Fruit fly (Drosophila melanogaster) whole organism, embryonic: ENCODE measurements around the gene Lmpt.

Experiments
- Atf6 ChIP-seq: fragments of 200-800 bp; sonication (Bioruptor generic); IDR thresholded peaks from 2 replicates; pipeline ENCODE4 v1.3.6; 2022; ENCODE audit warnings: missing biosample characterization, missing genetic modification characterization
- BEAF-32 ChIP-seq: fragments of 200-800 bp; sonication (Bioruptor generic); optimal IDR thresholded peaks from 3 replicates; lab custom pipeline; 2017; ENCODE audit warnings: missing biosample characterization, missing genetic modification characterization, mild to moderate bottlenecking, moderate library complexity, missing genetic modification reagents
- CG1024 ChIP-seq: fragments of 200-800 bp; sonication (Bioruptor generic); IDR thresholded peaks from 2 replicates; pipeline ENCODE4 v1.3.6; 2022; ENCODE audit warnings: missing biosample characterization, missing genetic modification characterization
- CG10959 ChIP-seq: fragments of 200-800 bp; sonication (Bioruptor generic); IDR thresholded peaks from 2 replicates; pipeline ENCODE4 v1.3.6; 2022; ENCODE audit warnings: missing biosample characterization, missing genetic modification characterization
- CG11504 ChIP-seq: fragments of 200-800 bp; sonication (Bioruptor generic); optimal IDR thresholded peaks from 3 replicates; lab custom pipeline; 2019; ENCODE audit warnings: missing biosample characterization, mild to moderate bottlenecking, missing genetic modification characterization, moderate library complexity
- CG11723 ChIP-seq: fragments of 200-800 bp; sonication (Bioruptor generic); optimal IDR thresholded peaks from 2 replicates; lab custom pipeline; 2017; ENCODE audit warnings: missing biosample characterization, mild to moderate bottlenecking, missing genetic modification characterization
- CG12236 ChIP-seq: fragments of 200-800 bp; sonication (Bioruptor generic); optimal IDR thresholded peaks from 2 replicates; lab custom pipeline; 2016; ENCODE audit warnings: missing biosample characterization, missing genetic modification characterization
- CG14014 ChIP-seq: fragments of 200-800 bp; sonication (Bioruptor generic); IDR thresholded peaks from 2 replicates; pipeline ENCODE4 v1.3.6; 2022; ENCODE audit warnings: missing biosample characterization, missing genetic modification characterization
- CG17359 ChIP-seq: fragments of 200-800 bp; sonication (Bioruptor generic); optimal IDR thresholded peaks from 3 replicates; lab custom pipeline; 2018; ENCODE audit warnings: missing biosample characterization, mild to moderate bottlenecking, missing genetic modification characterization, moderate library complexity
- CG18764 ChIP-seq: fragments of 200-800 bp; sonication (Bioruptor generic); optimal IDR thresholded peaks from 3 replicates; lab custom pipeline; 2016; ENCODE audit warnings: missing biosample characterization, missing genetic modification characterization
- CG2202 ChIP-seq: fragments of 200-800 bp; sonication (Bioruptor generic); optimal IDR thresholded peaks from 2 replicates; lab custom pipeline; 2018; ENCODE audit warnings: missing biosample characterization, mild to moderate bottlenecking, missing genetic modification characterization
- CG32767 ChIP-seq: fragments of 200-800 bp; sonication (Bioruptor generic); IDR thresholded peaks from 2 replicates; pipeline ENCODE4 v1.3.6; 2022; ENCODE audit warnings: missing biosample characterization, missing genetic modification characterization
- CG3407 ChIP-seq: fragments of 200-800 bp; sonication (Bioruptor generic); optimal IDR thresholded peaks from 2 replicates; lab custom pipeline; 2018; ENCODE audit warnings: missing biosample characterization, mild to moderate bottlenecking, missing genetic modification characterization
- CG3995 ChIP-seq: fragments of 200-800 bp; sonication (Bioruptor generic); optimal IDR thresholded peaks from 3 replicates; lab custom pipeline; 2016; ENCODE audit warnings: missing biosample characterization, missing genetic modification characterization
- CG4707 ChIP-seq: fragments of 200-800 bp; sonication (Bioruptor generic); optimal IDR thresholded peaks from 2 replicates; lab custom pipeline; 2018; ENCODE audit warnings: missing biosample characterization, mild to moderate bottlenecking, missing genetic modification characterization, moderate library complexity
- CG6791 ChIP-seq: fragments of 200-800 bp; sonication (Bioruptor generic); IDR thresholded peaks from 3 replicates; pipeline ENCODE4 v1.3.6; 2022; ENCODE audit warnings: missing biosample characterization, missing genetic modification characterization; ENCODE audit not compliant: partially characterized antibody
- CG7556 ChIP-seq: fragments of 200-800 bp; sonication (Bioruptor generic); optimal IDR thresholded peaks from 2 replicates; lab custom pipeline; 2017; ENCODE audit warnings: missing biosample characterization, mild to moderate bottlenecking, missing genetic modification characterization
- CG7745 ChIP-seq: fragments of 200-800 bp; sonication (Bioruptor generic); optimal IDR thresholded peaks from 2 replicates; lab custom pipeline; 2018; ENCODE audit warnings: missing biosample characterization, mild to moderate bottlenecking, missing genetic modification characterization, moderate library complexity
- CG9215 ChIP-seq: fragments of 200-800 bp; sonication (Bioruptor generic); IDR thresholded peaks from 2 replicates; pipeline ENCODE4 v1.3.6; 2022; ENCODE audit warnings: missing biosample characterization, missing genetic modification characterization
- CrebB ChIP-seq: fragments of 200-800 bp; sonication (Bioruptor generic); optimal IDR thresholded peaks from 3 replicates; lab custom pipeline; 2018; ENCODE audit warnings: missing biosample characterization, mild to moderate bottlenecking, missing genetic modification characterization
- Dbx ChIP-seq: fragments of 200-800 bp; sonication (Bioruptor generic); IDR thresholded peaks from 3 replicates; pipeline ENCODE4 v1.3.6; 2022; ENCODE audit warnings: missing biosample characterization, missing genetic modification characterization
- Dek ChIP-seq: fragments of 200-800 bp; sonication (Bioruptor generic); optimal IDR thresholded peaks from 3 replicates; lab custom pipeline; 2019; ENCODE audit warnings: missing biosample characterization, mild to moderate bottlenecking, missing genetic modification characterization, moderate library complexity
- Dip2 ChIP-seq: fragments of 200-800 bp; sonication (Bioruptor generic); IDR thresholded peaks from 2 replicates; pipeline ENCODE4 v1.3.6; 2022; ENCODE audit warnings: missing biosample characterization, missing genetic modification characterization
- Doc3 ChIP-seq: fragments of 200-800 bp; sonication (Bioruptor generic); IDR thresholded peaks from 3 replicates; pipeline ENCODE4 v1.3.6; 2022; ENCODE audit warnings: missing biosample characterization, missing genetic modification characterization; ENCODE audit not compliant: partially characterized antibody
- Ets65A ChIP-seq: fragments of 200-800 bp; sonication (Bioruptor generic); peaks from one replicate; lab custom pipeline; 2016; ENCODE audit warnings: missing biosample characterization, missing genetic modification characterization
- H2.0 ChIP-seq: fragments of 200-800 bp; sonication (Bioruptor generic); IDR thresholded peaks from 2 replicates; pipeline ENCODE4 v1.3.6; 2022; ENCODE audit warnings: missing biosample characterization, missing genetic modification characterization
- Hr39 ChIP-seq: fragments of >200 bp; optimal IDR thresholded peaks from 2 replicates; lab custom pipeline; 2017
- Kr ChIP-seq: fragments of 200-800 bp; sonication (Bioruptor generic); optimal IDR thresholded peaks from 2 replicates; lab custom pipeline; 2017; ENCODE audit warnings: missing biosample characterization, mild to moderate bottlenecking, missing genetic modification characterization
- Lpt ChIP-seq: fragments of >200 bp; optimal IDR thresholded peaks from 2 replicates; lab custom pipeline; 2018; ENCODE audit warnings: missing biosample characterization, missing genetic modification characterization
- Mrtf ChIP-seq: fragments of 200-800 bp; sonication (Bioruptor generic); IDR thresholded peaks from 3 replicates; pipeline ENCODE4 v1.3.6; 2022; ENCODE audit warnings: missing biosample characterization, missing genetic modification characterization
- Ravus ChIP-seq: fragments of 200-800 bp; sonication (Bioruptor generic); IDR thresholded peaks from 2 replicates; pipeline ENCODE4 v1.3.6; 2022; ENCODE audit warnings: missing biosample characterization, missing genetic modification characterization
- Sry-δ ChIP-seq: fragments of 200-800 bp; sonication (Bioruptor generic); optimal IDR thresholded peaks from 2 replicates; lab custom pipeline; 2016; ENCODE audit warnings: missing biosample characterization, missing genetic modification characterization
- Trl ChIP-seq, 3 experiments: fragments of >200 bp in 2 of 3; fragments of 200-800 bp in 1 of 3; sonication (Bioruptor generic) in 1 of 3; optimal IDR thresholded peaks; 2 replicates in 1 of 3; 3 replicates in 2 of 3; lab custom pipeline; 2016 to 2017; ENCODE audit warnings: missing biosample characterization in 1 of 3, missing genetic modification characterization in 1 of 3
- ara ChIP-seq: fragments of 200-800 bp; sonication (Bioruptor generic); IDR thresholded peaks from 2 replicates; pipeline ENCODE4 v1.3.6; 2022; ENCODE audit warnings: missing biosample characterization, missing genetic modification characterization
- bbx ChIP-seq: fragments of 200-800 bp; sonication (Bioruptor generic); IDR thresholded peaks from 2 replicates; pipeline ENCODE4 v1.3.6; 2022; ENCODE audit warnings: missing biosample characterization, missing genetic modification characterization; ENCODE audit not compliant: partially characterized antibody
- ci ChIP-seq: fragments of 200-800 bp; sonication (Bioruptor generic); IDR thresholded peaks from 3 replicates; pipeline ENCODE4 v1.3.6; 2022; ENCODE audit warnings: missing biosample characterization, missing genetic modification characterization
- gem ChIP-seq: fragments of 200-800 bp; sonication (Bioruptor generic); optimal IDR thresholded peaks from 2 replicates; lab custom pipeline; 2019; ENCODE audit warnings: missing biosample characterization, mild to moderate bottlenecking, missing genetic modification characterization, moderate library complexity
- gsb-n ChIP-seq: fragments of 200-800 bp; sonication (Bioruptor generic); optimal IDR thresholded peaks from 3 replicates; lab custom pipeline; 2018; ENCODE audit warnings: missing biosample characterization, mild to moderate bottlenecking, missing genetic modification characterization
- kah ChIP-seq: fragments of 200-800 bp; sonication (Bioruptor generic); optimal IDR thresholded peaks from 2 replicates; lab custom pipeline; 2018; ENCODE audit warnings: missing biosample characterization, mild to moderate bottlenecking, missing genetic modification characterization
- ken ChIP-seq: fragments of 200-800 bp; sonication (Bioruptor generic); IDR thresholded peaks from 3 replicates; pipeline ENCODE4 v1.3.6; 2022; ENCODE audit warnings: missing biosample characterization, missing genetic modification characterization
- luna ChIP-seq: fragments of 200-800 bp; sonication (Bioruptor generic); optimal IDR thresholded peaks from 2 replicates; lab custom pipeline; 2016; ENCODE audit warnings: missing biosample characterization, missing genetic modification characterization
- oc ChIP-seq: fragments of 200-800 bp; sonication (Bioruptor generic); optimal IDR thresholded peaks from 2 replicates; lab custom pipeline; 2018; ENCODE audit warnings: missing biosample characterization, mild to moderate bottlenecking, missing genetic modification characterization, moderate library complexity
- pb ChIP-seq: fragments of 200-800 bp; sonication (Bioruptor generic); optimal IDR thresholded peaks from 3 replicates; lab custom pipeline; 2016; ENCODE audit warnings: missing biosample characterization, missing genetic modification characterization
- slbo ChIP-seq: fragments of 200-800 bp; sonication (Bioruptor generic); IDR thresholded peaks from 2 replicates; pipeline ENCODE4 v1.3.6; 2022; ENCODE audit warnings: missing biosample characterization, missing genetic modification characterization
- sr ChIP-seq: fragments of 200-800 bp; sonication (Bioruptor generic); IDR thresholded peaks from 3 replicates; pipeline ENCODE4 v1.3.6; 2022; ENCODE audit warnings: missing biosample characterization, missing genetic modification characterization
- ssp ChIP-seq: fragments of 200-800 bp; sonication (Bioruptor generic); IDR thresholded peaks from 2 replicates; pipeline ENCODE4 v1.3.6; 2022; ENCODE audit warnings: missing biosample characterization, missing genetic modification characterization
- tap ChIP-seq: fragments of 200-800 bp; optimal IDR thresholded peaks from 3 replicates; lab custom pipeline; 2019; ENCODE audit warnings: missing biosample characterization, mild to moderate bottlenecking, missing genetic modification characterization, moderate library complexity
- trem ChIP-seq: fragments of 200-800 bp; optimal IDR thresholded peaks from 3 replicates; lab custom pipeline; 2019; ENCODE audit warnings: missing biosample characterization, mild to moderate bottlenecking, missing genetic modification characterization, moderate library complexity
- ttk ChIP-seq: fragments of 200-800 bp; sonication (Bioruptor generic); IDR thresholded peaks from 2 replicates; pipeline ENCODE4 v2.1.2; 2022; ENCODE audit warnings: missing biosample characterization, missing genetic modification characterization
- vvl ChIP-seq: fragments of 200-800 bp; sonication (Bioruptor generic); IDR thresholded peaks from 2 replicates; pipeline ENCODE4 v1.3.6; 2022; ENCODE audit warnings: missing biosample characterization, missing genetic modification characterization
- yki ChIP-seq: fragments of >200 bp; optimal IDR thresholded peaks from 3 replicates; lab custom pipeline; 2018

Gene Lmpt

dm6 chr3L:16915766-16916476 lies 50.8 kb downstream of the Lmpt start (continued):
- TF ChIP-seq Dip2 (GFP tag; lab: Robert Waterston, UW) (no peak), CG10959 (GFP tag; lab: Robert Waterston, UW) (no peak), BEAF-32 (no peak), CG18764 (no peak), oc (tag; lab: Kevin White, UChicago) (no peak), ken (GFP tag; lab: Robert Waterston, UW) (no peak), CG2202 (tag; lab: Kevin White, UChicago) (no peak), Trl (optimal IDR thresholded peaks at IDR 0.05; lab: Kevin White, UChicago) (peak; percentile 26), Trl (GFP tag; optimal IDR thresholded peaks at IDR 0.05; lab: Kevin White, UChicago) (no peak), luna (GFP tag; lab: Kevin White, UChicago) (no peak), slbo (no peak), CG6791 (GFP tag; lab: Robert Waterston, UW) (no peak), CG17359 (tag; lab: Kevin White, UChicago) (peak; percentile 54), bbx (GFP tag; lab: Robert Waterston, UW) (no peak), CG7745 (no peak), Atf6 (GFP tag; lab: Robert Waterston, UW) (no peak), Ravus (GFP tag; lab: Robert Waterston, UW) (no peak), ci (GFP tag; lab: Robert Waterston, UW) (no peak; the same call in 1 of the 3 replicates), CG14014 (GFP tag; lab: Robert Waterston, UW) (no peak), Sry-δ (GFP tag; lab: Kevin White, UChicago) (no peak), gsb-n (tag; lab: Kevin White, UChicago) (no peak), Lpt (GFP tag; lab: Kevin White, UChicago) (no peak), CG3407 (GFP tag; lab: Kevin White, UChicago) (no peak), CG3995 (no peak), CG32767 (GFP tag; lab: Robert Waterston, UW) (0 out of 2 replicates have a peak, but pooled peaks have one; percentile 11), pb (GFP tag; lab: Kevin White, UChicago) (no peak), Ets65A (GFP tag; lab: Kevin White, UChicago) (no peak), ssp (GFP tag; lab: Robert Waterston, UW) (no peak), trem (tag; lab: Kevin White, UChicago) (peak; percentile 22), ttk (GFP tag; lab: Robert Waterston, UW) (peak; percentile 39), gem (tag; lab: Kevin White, UChicago) (peak; percentile 34), Mrtf (GFP tag; lab: Robert Waterston, UW) (0 out of 3 replicates have a peak, but pooled peaks have one; percentile 21), CrebB (tag; lab: Kevin White, UChicago) (no peak), CG9215 (GFP tag; lab: Robert Waterston, UW) (no peak), yki (no peak), Hr39 (lab: Kevin White, UChicago) (no peak), sr (GFP tag; lab: Robert Waterston, UW) (no peak), CG11723 (GFP tag; lab: Kevin White, UChicago) (no peak), H2.0 (GFP tag; lab: Robert Waterston, UW) (no peak), CG11504 (peak; percentile 68), Kr (no peak), CG12236 (no peak), kah (GFP tag; lab: Kevin White, UChicago) (peak; percentile 10), Dbx (GFP tag; lab: Robert Waterston, UW) (no peak), CG4707 (GFP tag; lab: Kevin White, UChicago) (no peak), Dek (tag; lab: Kevin White, UChicago) (no peak), CG7556 (GFP tag; lab: Kevin White, UChicago) (no peak), tap (tag; lab: Kevin White, UChicago) (no peak), ara (GFP tag; lab: Robert Waterston, UW) (no peak), Doc3 (GFP tag; lab: Robert Waterston, UW) (no peak), vvl (peak; percentile 47; the same call in 1 of the 2 replicates), CG1024 (no peak)
